Fruit fly (Drosophila melanogaster): ENCODE results near the gene Ilp5.

- no peak for TF ChIP-seq fd59A (GFP tag; optimal IDR thresholded peaks at IDR 0.05)
- no peak for TF ChIP-seq CG6854 (GFP tag; optimal IDR thresholded peaks at IDR 0.05)
- no peak; the same call in 2 of the 3 replicates for TF ChIP-seq eg (GFP tag; IDR thresholded peaks at IDR 0.05)
- no peak for TF ChIP-seq vri (GFP tag; optimal IDR thresholded peaks at IDR 0.05)
These were observed 2.5 kb downstream of the Ilp5 start for dm6 chr3L:9821138-9821681.
